Fruit fly (Drosophila melanogaster): Measurements from ENCODE around the gene pkm.

Gene pkm

dm6 chrX:11622649-11623425 lies 38.9 kb upstream of the pkm start (continued):
- TF ChIP-seq gsb (GFP tag; IDR thresholded peaks at IDR 0.05) (peak; percentile 68), CG4617 (GFP tag; optimal IDR thresholded peaks at IDR 0.05; ENCODE audit: borderline replicate concordance) (no peak), MTF-1 (GFP tag; optimal IDR thresholded peaks at IDR 0.05; ENCODE audit: borderline replicate concordance) (peak; percentile 56), repo (GFP tag; optimal IDR thresholded peaks at IDR 0.05) (peak; percentile 43), CG1024 (GFP tag; IDR thresholded peaks at IDR 0.05) (0 out of 2 replicates have a peak, but pooled peaks have one; percentile 39), CG1792 (GFP tag; optimal IDR thresholded peaks at IDR 0.05) (peak; percentile 16), CG10147 (GFP tag; optimal IDR thresholded peaks at IDR 0.05) (peak; percentile 75), chn (GFP tag; optimal IDR thresholded peaks at IDR 0.05) (peak; percentile 49), Ets65A (GFP tag) (peak; percentile 95), BtbVII (GFP tag; optimal IDR thresholded peaks at IDR 0.05) (peak; percentile 72), B-H2 (GFP tag; optimal IDR thresholded peaks at IDR 0.05) (peak; percentile 3), gce (GFP tag; IDR thresholded peaks at IDR 0.05) (no peak), pan (optimal IDR thresholded peaks at IDR 0.05) (no peak), pan (GFP tag; optimal IDR thresholded peaks at IDR 0.05 in 1 of 2, IDR thresholded peaks at IDR 0.05 in 1 of 2) (peak in 1 of 2 experiments; percentile 91), CG2712 (tag; optimal IDR thresholded peaks at IDR 0.05) (peak; percentile 60), CG1602 (GFP tag; optimal IDR thresholded peaks at IDR 0.05) (peak; percentile 46), CG14965 (GFP tag; optimal IDR thresholded peaks at IDR 0.05; ENCODE audit: borderline replicate concordance) (no peak), CG13894 (tag; optimal IDR thresholded peaks at IDR 0.05) (peak; percentile 18), Bdp1 (GFP tag; optimal IDR thresholded peaks at IDR 0.05) (peak; percentile 28), CG18599 (GFP tag; optimal IDR thresholded peaks at IDR 0.05) (peak; percentile 72), fd3F (GFP tag; optimal IDR thresholded peaks at IDR 0.05) (peak; percentile 71), salm (tag; optimal IDR thresholded peaks at IDR 0.05) (peak; percentile 49), caup (GFP tag; optimal IDR thresholded peaks at IDR 0.05; ENCODE audit: severe bottlenecking) (peak; percentile 70), grn (GFP tag; optimal IDR thresholded peaks at IDR 0.05) (no peak), dmrt11E (tag; optimal IDR thresholded peaks at IDR 0.05) (peak; percentile 22), Meics (GFP tag; optimal IDR thresholded peaks at IDR 0.05) (peak; percentile 80), CG10321 (GFP tag; IDR thresholded peaks at IDR 0.05) (peak; percentile 55), wor (GFP tag; IDR thresholded peaks at IDR 0.05) (peak; percentile 54), chinmo (GFP tag; IDR thresholded peaks at IDR 0.05; ENCODE audit: partially characterized antibody) (peak; percentile 78; the same call in 2 of the 4 replicates), CG4707 (GFP tag; optimal IDR thresholded peaks at IDR 0.05) (peak; percentile 5), CG15073 (GFP tag; optimal IDR thresholded peaks at IDR 0.05) (no peak), sens (GFP tag) (peak; percentile 71), CG7786 (GFP tag; optimal IDR thresholded peaks at IDR 0.05) (peak; percentile 62), yki (optimal IDR thresholded peaks at IDR 0.05) (no peak), CG12744 (GFP tag; optimal IDR thresholded peaks at IDR 0.05) (peak; percentile 27), nau (GFP tag; optimal IDR thresholded peaks at IDR 0.05) (peak; percentile 9), fd102C (GFP tag; optimal IDR thresholded peaks at IDR 0.05) (no peak), insv (GFP tag; optimal IDR thresholded peaks at IDR 0.05) (no peak), sd (tag; optimal IDR thresholded peaks at IDR 0.05) (peak; percentile 8), Dfd (GFP tag; optimal IDR thresholded peaks at IDR 0.05) (no peak), CG14050 (GFP tag; IDR thresholded peaks at IDR 0.05) (peak; percentile 76), CG8359 (GFP tag; optimal IDR thresholded peaks at IDR 0.05; ENCODE audit: borderline replicate concordance) (peak; percentile 7), CG12299 (tag; optimal IDR thresholded peaks at IDR 0.05) (peak; percentile 45), pita (GFP tag; optimal IDR thresholded peaks at IDR 0.05) (no peak), Dll (GFP tag; IDR thresholded peaks at IDR 0.05; ENCODE audit: partially characterized antibody) (no peak), gsb-n (tag; optimal IDR thresholded peaks at IDR 0.05) (no peak), CG10209 (GFP tag; optimal IDR thresholded peaks at IDR 0.05) (peak; percentile 71), CG10959 (GFP tag; IDR thresholded peaks at IDR 0.05) (peak; percentile 22; the same call in 1 of the 2 replicates), Hmr (GFP tag; optimal IDR thresholded peaks at IDR 0.05) (peak; percentile 65)
